Fruit fly (Drosophila melanogaster): ENCODE measurements around the gene Kul.

The Kul gene

dm6 chr3R:29763804-29764203 is 38.2 kb downstream of the Kul start:
- TF ChIP-seq CG17806 (tag; optimal IDR thresholded peaks at IDR 0.05) (peak; percentile 22), CG14655 (GFP tag; optimal IDR thresholded peaks at IDR 0.05) (peak; percentile 29), CG8159 (tag; optimal IDR thresholded peaks at IDR 0.05) (peak; percentile 43), CG8301 (tag; optimal IDR thresholded peaks at IDR 0.05) (no peak), CG15710 (tag; optimal IDR thresholded peaks at IDR 0.05) (no peak), CG34367 (tag; optimal IDR thresholded peaks at IDR 0.05) (no peak), CG4496 (GFP tag; IDR thresholded peaks at IDR 0.05) (no peak), Ets98B (GFP tag; IDR thresholded peaks at IDR 0.05) (no peak), rn (GFP tag; IDR thresholded peaks at IDR 0.05) (no peak), EcR (GFP tag; optimal IDR thresholded peaks at IDR 0.05) (no peak), gl (tag; optimal IDR thresholded peaks at IDR 0.05) (no peak), Pif1B (GFP tag; optimal IDR thresholded peaks at IDR 0.05) (no peak), CG9948 (tag; optimal IDR thresholded peaks at IDR 0.05) (no peak)

- peak; percentile 11 for TF ChIP-seq CG13204 (GFP tag; optimal IDR thresholded peaks at IDR 0.05)
- peak; percentile 95 for TF ChIP-seq EcR (GFP tag; optimal IDR thresholded peaks at IDR 0.05)
- no peak for TF ChIP-seq CG8301 (tag; optimal IDR thresholded peaks at IDR 0.05)
- TF ChIP-seq Snoo (tag; optimal IDR thresholded peaks at IDR 0.05) = no peak
Observed at dm6 chr3R:29764249-29765042, 38.8 kb downstream of the Kul start.

- TF ChIP-seq CG13204 (GFP tag; optimal IDR thresholded peaks at IDR 0.05) = peak; percentile 7
- no peak for TF ChIP-seq CG12605 (GFP tag; IDR thresholded peaks at IDR 0.05)
- TF ChIP-seq CG32121 (GFP tag; IDR thresholded peaks at IDR 0.05) = no peak
- TF ChIP-seq CG4496 (GFP tag; IDR thresholded peaks at IDR 0.05) = peak; percentile 42; the same call in 2 of the 3 replicates
- TF ChIP-seq fd96Ca (GFP tag; IDR thresholded peaks at IDR 0.05) = no peak
Observed at dm6 chr3R:29765267-29766095, 39.9 kb downstream of the Kul start, which contains the start of gene kay. kay (plus strand) TSS chr3R:29765995.

- TF ChIP-seq fd96Ca (GFP tag; IDR thresholded peaks at IDR 0.05) (no peak), CG15710 (tag; optimal IDR thresholded peaks at IDR 0.05) (no peak), CG12605 (GFP tag; IDR thresholded peaks at IDR 0.05) (no peak), CG34367 (tag; optimal IDR thresholded peaks at IDR 0.05) (no peak), CG14655 (GFP tag; optimal IDR thresholded peaks at IDR 0.05) (no peak), CG8159 (tag; optimal IDR thresholded peaks at IDR 0.05) (no peak), CG9948 (tag; optimal IDR thresholded peaks at IDR 0.05) (no peak), Snoo (tag; optimal IDR thresholded peaks at IDR 0.05) (no peak), EcR (GFP tag; optimal IDR thresholded peaks at IDR 0.05) (no peak), Pif1A (GFP tag; optimal IDR thresholded peaks at IDR 0.05) (no peak), gl (tag; optimal IDR thresholded peaks at IDR 0.05) (no peak), CG4496 (GFP tag; IDR thresholded peaks at IDR 0.05) (no peak)
Observed at dm6 chr3R:29767236-29767635, 41.6 kb downstream of the Kul start.

- no peak for TF ChIP-seq CG8301 (tag; optimal IDR thresholded peaks at IDR 0.05)
Observed at dm6 chr3R:29770930-29771329, 45.3 kb downstream of the Kul start.

- TF ChIP-seq CG13204 (GFP tag; optimal IDR thresholded peaks at IDR 0.05) (no peak), gl (tag; optimal IDR thresholded peaks at IDR 0.05) (no peak), CG34367 (tag; optimal IDR thresholded peaks at IDR 0.05) (no peak), Snoo (tag; optimal IDR thresholded peaks at IDR 0.05) (no peak), CG12605 (GFP tag; IDR thresholded peaks at IDR 0.05) (peak; percentile 49), CG8159 (tag; optimal IDR thresholded peaks at IDR 0.05) (no peak), CG15710 (tag; optimal IDR thresholded peaks at IDR 0.05) (no peak), CG10348 (GFP tag; IDR thresholded peaks at IDR 0.05) (no peak), Ets98B (GFP tag; IDR thresholded peaks at IDR 0.05) (no peak; the same call in 1 of the 2 replicates), fd96Ca (GFP tag; IDR thresholded peaks at IDR 0.05) (0 out of 3 replicates have a peak, but pooled peaks have one; percentile 37), EcR (GFP tag; optimal IDR thresholded peaks at IDR 0.05) (peak; percentile 83), D1 (tag; optimal IDR thresholded peaks at IDR 0.05) (no peak), CG9948 (tag; optimal IDR thresholded peaks at IDR 0.05) (no peak), Pif1B (GFP tag; optimal IDR thresholded peaks at IDR 0.05) (no peak)
Observed at dm6 chr3R:29771645-29772089, 46.0 kb downstream of the Kul start.

Data from whole organism, pupa.